Worm (Caenorhabditis elegans) whole organism, L4 larva: ENCODE data around the gene F40G12.5.

Experiments
- D1046.2 ChIP-seq: fragments of 200-800 bp; sonication (Bioruptor generic); IDR thresholded peaks from 2 replicates; pipeline ENCODE4 v1.3.6; 2022; ENCODE audit warnings: missing genetic modification characterization, missing compliant biosample characterization
- F10B5.3 ChIP-seq: sonication (generic microtip); optimal IDR thresholded peaks from 2 replicates; lab custom pipeline; 2016; ENCODE audit warnings: mild to moderate bottlenecking, missing genetic modification characterization, missing compliant biosample characterization
- F44E2.7 ChIP-seq: fragments of 200-800 bp; sonication (Bioruptor generic); IDR thresholded peaks from 2 replicates; pipeline ENCODE4 v2.1.2; 2022; ENCODE audit warnings: missing genetic modification characterization, missing compliant biosample characterization
- Y5F2A.4 ChIP-seq: fragments of 200-800 bp; sonication (Bioruptor generic); optimal IDR thresholded peaks from 2 replicates; lab custom pipeline; 2018; ENCODE audit warnings: mild to moderate bottlenecking, missing genetic modification characterization, missing compliant biosample characterization
- aha-1 ChIP-seq: fragments of 150-350 bp; peaks from one replicate; lab custom pipeline; 2014; ENCODE audit warnings: missing biosample characterization, missing genetic modification characterization
- arid-1 ChIP-seq: fragments of 200-800 bp; sonication (Bioruptor generic); conservative IDR thresholded peaks from 2 replicates; pipeline ENCODE4 v1.3.6; 2022; ENCODE audit warnings: missing genetic modification reagents, missing genetic modification characterization, missing compliant biosample characterization
- attf-4 ChIP-seq: sonication (generic microtip); optimal IDR thresholded peaks from 3 replicates; lab custom pipeline; 2017; ENCODE audit warnings: missing biosample characterization, missing genetic modification characterization
- ceh-82 ChIP-seq: sonication (generic microtip); optimal IDR thresholded peaks from 2 replicates; lab custom pipeline; 2017; ENCODE audit warnings: missing biosample characterization, missing genetic modification characterization
- ces-1 ChIP-seq: fragments of 150-350 bp; sonication (generic microtip); optimal IDR thresholded peaks from 4 replicates; lab custom pipeline; 2014; ENCODE audit warnings: missing biosample characterization, missing genetic modification reagents, missing genetic modification characterization
- cey-2 ChIP-seq: sonication (generic microtip); optimal IDR thresholded peaks from 3 replicates; lab custom pipeline; 2017; ENCODE audit warnings: missing genetic modification characterization, mild to moderate bottlenecking, missing compliant biosample characterization, antibody characterized with exemption, borderline replicate concordance; ENCODE audit not compliant: insufficient read depth
- dmd-8 ChIP-seq: fragments of 200-800 bp; sonication (Bioruptor generic); IDR thresholded peaks from 2 replicates; pipeline ENCODE4 v1.3.6; 2022; ENCODE audit warnings: missing genetic modification characterization, missing compliant biosample characterization
- dve-1 ChIP-seq: sonication (generic microtip); optimal IDR thresholded peaks from 2 replicates; lab custom pipeline; 2017; ENCODE audit warnings: antibody characterized with exemption, mild to moderate bottlenecking, missing genetic modification characterization, missing compliant biosample characterization; ENCODE audit not compliant: insufficient read depth
- fos-1 ChIP-seq: fragments of 150-350 bp; optimal IDR thresholded peaks from 2 replicates; lab custom pipeline; 2014; ENCODE audit warnings: missing biosample characterization, missing genetic modification characterization
- hlh-30 ChIP-seq: sonication (generic microtip); optimal IDR thresholded peaks from 2 replicates; lab custom pipeline; 2017; ENCODE audit warnings: antibody characterized with exemption, mild to moderate bottlenecking, missing genetic modification characterization, missing compliant biosample characterization; ENCODE audit not compliant: insufficient read depth
- lin-29 ChIP-seq: fragments of 200-800 bp; sonication (Bioruptor generic); IDR thresholded peaks from 2 replicates; pipeline ENCODE4 v1.3.6; 2022; ENCODE audit warnings: missing genetic modification reagents, missing genetic modification characterization, missing compliant biosample characterization
- lin-38 ChIP-seq: fragments of 200-800 bp; sonication (Bioruptor generic); IDR thresholded peaks from 2 replicates; pipeline ENCODE4 v1.3.6; 2022; ENCODE audit warnings: missing genetic modification reagents, missing genetic modification characterization, missing compliant biosample characterization
- mep-1 ChIP-seq: fragments of 150-350 bp; sonication (generic microtip); optimal IDR thresholded peaks from 3 replicates; lab custom pipeline; 2014; ENCODE audit warnings: missing biosample characterization, missing genetic modification characterization
- nhr-10 ChIP-seq: fragments of 150-350 bp; optimal IDR thresholded peaks from 2 replicates; lab custom pipeline; 2014; ENCODE audit warnings: missing biosample characterization, missing genetic modification characterization
- nhr-102 ChIP-seq: sonication (generic microtip); optimal IDR thresholded peaks from 2 replicates; lab custom pipeline; 2016; ENCODE audit warnings: mild to moderate bottlenecking, missing genetic modification characterization, moderate library complexity, missing compliant biosample characterization
- nhr-11 ChIP-seq: fragments of 150-350 bp; optimal IDR thresholded peaks from 2 replicates; lab custom pipeline; 2014; ENCODE audit warnings: missing biosample characterization, missing genetic modification characterization
- nhr-237 ChIP-seq: sonication (generic microtip); optimal IDR thresholded peaks from 2 replicates; lab custom pipeline; 2017; ENCODE audit warnings: missing biosample characterization, missing genetic modification characterization
- nhr-28 ChIP-seq: fragments of 150-350 bp; optimal IDR thresholded peaks from 2 replicates; lab custom pipeline; 2014; ENCODE audit warnings: missing biosample characterization, missing genetic modification characterization
- nhr-48 ChIP-seq: sonication (generic microtip); optimal IDR thresholded peaks from 2 replicates; lab custom pipeline; 2016; ENCODE audit warnings: mild to moderate bottlenecking, missing genetic modification characterization, missing compliant biosample characterization
- nhr-76 ChIP-seq: fragments of 150-350 bp; optimal IDR thresholded peaks from 2 replicates; lab custom pipeline; 2014; ENCODE audit warnings: missing biosample characterization, missing genetic modification characterization
- rbr-2 ChIP-seq: sonication (generic microtip); optimal IDR thresholded peaks from 2 replicates; lab custom pipeline; 2016; ENCODE audit warnings: missing genotype, missing genetic modification characterization, missing compliant biosample characterization
- saeg-2 ChIP-seq: fragments of 200-800 bp; sonication (Bioruptor generic); IDR thresholded peaks from 2 replicates; pipeline ENCODE4 v1.3.6; 2022; ENCODE audit warnings: missing genetic modification reagents, missing genetic modification characterization, missing compliant biosample characterization
- sdz-12 ChIP-seq: fragments of 200-800 bp; sonication (Bioruptor generic); optimal IDR thresholded peaks from 2 replicates; lab custom pipeline; 2018; ENCODE audit warnings: mild to moderate bottlenecking, missing genetic modification characterization, missing compliant biosample characterization
- set-16 ChIP-seq: fragments of 200-800 bp; sonication (Bioruptor generic); IDR thresholded peaks from 2 replicates; pipeline ENCODE4 v1.3.6; 2022; ENCODE audit warnings: missing genetic modification reagents, missing genetic modification characterization, missing compliant biosample characterization
- snpc-4 ChIP-seq: fragments of 150-350 bp; optimal IDR thresholded peaks from 2 replicates; lab custom pipeline; 2014; ENCODE audit warnings: missing biosample characterization, missing genetic modification characterization
- spr-1 ChIP-seq: sonication (generic microtip); optimal IDR thresholded peaks from 2 replicates; lab custom pipeline; 2016; ENCODE audit warnings: mild to moderate bottlenecking, missing genetic modification characterization, missing compliant biosample characterization
- unc-130 ChIP-seq: sonication (generic microtip); optimal IDR thresholded peaks from 2 replicates; lab custom pipeline; 2016; ENCODE audit warnings: missing genetic modification reagents, missing genetic modification characterization, missing compliant biosample characterization
- unc-39 ChIP-seq: sonication (generic microtip); optimal IDR thresholded peaks from 2 replicates; lab custom pipeline; 2017; ENCODE audit warnings: missing biosample characterization, missing genetic modification characterization
- unc-62 ChIP-seq, 3 experiments: fragments of 150-350 bp in 1 of 3; sonication (generic microtip); optimal IDR thresholded peaks in 2 of 3; peaks in 1 of 3; 1 replicate in 1 of 3; 2 replicates in 2 of 3; lab custom pipeline; 2014 to 2017; ENCODE audit warnings: missing biosample characterization in 3 of 3, missing genetic modification characterization in 3 of 3, missing genetic modification reagents in 3 of 3, missing genotype in 1 of 3
- zag-1 ChIP-seq: fragments of 150-350 bp; optimal IDR thresholded peaks from 2 replicates; lab custom pipeline; 2014; ENCODE audit warnings: missing biosample characterization, missing genetic modification characterization
- ztf-7 ChIP-seq: fragments of 150-350 bp; optimal IDR thresholded peaks from 2 replicates; lab custom pipeline; 2014; ENCODE audit warnings: missing biosample characterization, missing genetic modification characterization

Gene F40G12.5

ce11 chrV:14270729-14271128 lies at the start of gene F40G12.5:
TSS of gene F40G12.5 (minus strand) at chrV:14270829.
- TF ChIP-seq sdz-12 (GFP tag; lab: Kevin White, UChicago) (no peak), fos-1 (tag; lab: Kevin White, UChicago) (no peak), nhr-48 (tag; lab: Kevin White, UChicago) (no peak), arid-1 (GFP tag; lab: Robert Waterston, UW) (no peak), nhr-102 (tag; lab: Kevin White, UChicago) (no peak), unc-62 (GFP tag; optimal IDR thresholded peaks at IDR 0.05 in 1 of 2; lab: Kevin White, UChicago) (peak in 1 of 2 experiments; percentile 16), unc-62 (tag; optimal IDR thresholded peaks at IDR 0.05; lab: Kevin White, UChicago) (no peak), ces-1 (GFP tag; lab: Kevin White, UChicago) (no peak), dve-1 (tag; lab: Kevin White, UChicago) (no peak)

ce11 chrV:14320246-14320645 lies 49.6 kb upstream of the F40G12.5 start, which contains the start of gene F47B8.14:
TSS of gene F47B8.14 (plus strand) at chrV:14320546.
- TF ChIP-seq F44E2.7 (no peak), spr-1 (tag; lab: Kevin White, UChicago) (no peak), rbr-2 (tag; lab: Kevin White, UChicago) (no peak), Y5F2A.4 (GFP tag; lab: Kevin White, UChicago) (no peak), zag-1 (tag; lab: Kevin White, UChicago) (no peak)

- TF ChIP-seq unc-39 (tag; lab: Kevin White, UChicago) (no peak), nhr-28 (tag; lab: Kevin White, UChicago) (no peak), ztf-7 (tag; lab: Kevin White, UChicago) (no peak), F10B5.3 (tag; lab: Kevin White, UChicago) (no peak), nhr-76 (tag; lab: Kevin White, UChicago) (no peak), ceh-82 (no peak), D1046.2 (GFP tag; lab: Robert Waterston, UW) (0 out of 2 replicates have a peak, but pooled peaks have one; percentile 4), set-16 (GFP tag; lab: Robert Waterston, UW) (peak; percentile 96), aha-1 (peak; percentile 21), mep-1 (tag; lab: Kevin White, UChicago) (no peak), nhr-237 (no peak), dmd-8 (GFP tag; lab: Robert Waterston, UW) (no peak), attf-4 (tag; lab: Kevin White, UChicago) (no peak), hlh-30 (no peak), lin-29 (GFP tag; lab: Robert Waterston, UW) (no peak), cey-2 (no peak), lin-38 (GFP tag; lab: Robert Waterston, UW) (no peak), nhr-10 (tag; lab: Kevin White, UChicago) (no peak), unc-130 (GFP tag; lab: Kevin White, UChicago) (no peak), snpc-4 (no peak)
Observed at ce11 chrV:14319101-14319781, 48.6 kb upstream of the F40G12.5 start, which contains the start of gene F47B8.13. TSS of gene F47B8.13 (minus strand) at chrV:14319731.

- TF ChIP-seq nhr-11 (tag; lab: Kevin White, UChicago), result peak; percentile 29
- TF ChIP-seq saeg-2, result no peak
Observed at ce11 chrV:14317621-14318020, 47.0 kb upstream of the F40G12.5 start.
